Worm (Caenorhabditis elegans) whole organism, early embryonic: ENCODE results near the gene hal-2.

Experiments
- B0310.2 ChIP-seq: sonication (generic microtip); optimal IDR thresholded peaks from 2 replicates; lab custom pipeline; 2016; ENCODE audit warnings: mild to moderate bottlenecking, missing genetic modification characterization, missing compliant biosample characterization
- F13C5.2 ChIP-seq: sonication (generic microtip); optimal IDR thresholded peaks from 2 replicates; lab custom pipeline; 2017; ENCODE audit warnings: mild to moderate bottlenecking, missing genetic modification characterization, inconsistent platforms, missing compliant biosample characterization
- aly-1 ChIP-seq: sonication (generic microtip); optimal IDR thresholded peaks from 2 replicates; lab custom pipeline; 2016; ENCODE audit warnings: missing genetic modification characterization, missing compliant biosample characterization
- ama-1 ChIP-seq: fragments of 150-350 bp; optimal IDR thresholded peaks from 2 replicates; lab custom pipeline; 2014
- ceh-13 ChIP-seq: fragments of 200-800 bp; sonication (Bioruptor generic); optimal IDR thresholded peaks from 2 replicates; lab custom pipeline; 2018; ENCODE audit warnings: mild to moderate bottlenecking, missing genetic modification characterization, missing compliant biosample characterization
- flt-1 ChIP-seq: fragments of 200-800 bp; sonication (Bioruptor generic); IDR thresholded peaks from 2 replicates; pipeline ENCODE4 v1.3.6; 2022; ENCODE audit warnings: missing genetic modification characterization, missing compliant biosample characterization
- hmbx-1 ChIP-seq: sonication (generic microtip); optimal IDR thresholded peaks from 2 replicates; lab custom pipeline; 2016; ENCODE audit warnings: mild to moderate bottlenecking, missing genetic modification characterization, missing compliant biosample characterization
- hmg-4 ChIP-seq: fragments of 200-800 bp; sonication (Bioruptor generic); optimal IDR thresholded peaks from 2 replicates; lab custom pipeline; 2018; ENCODE audit warnings: mild to moderate bottlenecking, missing genetic modification characterization, missing compliant biosample characterization
- hnd-1 ChIP-seq: sonication (generic microtip); optimal IDR thresholded peaks from 2 replicates; lab custom pipeline; 2016; ENCODE audit warnings: missing genetic modification characterization, missing compliant biosample characterization
- pes-1 ChIP-seq: fragments of 200-800 bp; sonication (Bioruptor generic); IDR thresholded peaks from 2 replicates; pipeline ENCODE4 v1.3.6; 2022; ENCODE audit warnings: missing genetic modification reagents, missing genetic modification characterization, missing compliant biosample characterization
- scrt-1 ChIP-seq: fragments of 200-800 bp; sonication (Bioruptor generic); IDR thresholded peaks from 2 replicates; pipeline ENCODE4 v1.3.6; 2022; ENCODE audit warnings: missing genetic modification characterization, missing compliant biosample characterization
- tbx-11 ChIP-seq: fragments of 200-800 bp; sonication (Bioruptor generic); IDR thresholded peaks from 2 replicates; pipeline ENCODE4 v1.3.6; 2022; ENCODE audit warnings: missing genetic modification characterization, missing compliant biosample characterization
- tbx-37 ChIP-seq: fragments of 200-800 bp; sonication (Bioruptor generic); conservative IDR thresholded peaks from 2 replicates; pipeline ENCODE4 v1.3.6; 2022; ENCODE audit warnings: missing genetic modification reagents, missing genetic modification characterization, missing compliant biosample characterization
- tra-4 ChIP-seq: sonication (generic microtip); optimal IDR thresholded peaks from 2 replicates; lab custom pipeline; 2017; ENCODE audit warnings: missing genetic modification characterization, missing compliant biosample characterization

- TF ChIP-seq B0310.2 (tag; lab: Kevin White, UChicago), result no peak
- TF ChIP-seq hnd-1 (tag; lab: Kevin White, UChicago), result no peak
- TF ChIP-seq tbx-37 (GFP tag; lab: Robert Waterston, UW), result no peak
- no peak for TF ChIP-seq hmg-4 (GFP tag; lab: Kevin White, UChicago)
- TF ChIP-seq hmbx-1 (tag; lab: Kevin White, UChicago), result no peak
- no peak for TF ChIP-seq tra-4 (tag; lab: Kevin White, UChicago)
- no peak for TF ChIP-seq ama-1 (lab: Kevin White, UChicago)
- TF ChIP-seq pes-1, result no peak
- TF ChIP-seq aly-1 (tag; lab: Kevin White, UChicago), result no peak
- TF ChIP-seq scrt-1 (GFP tag; lab: Robert Waterston, UW), result no peak
- TF ChIP-seq tbx-11, result no peak
- TF ChIP-seq ceh-13 (GFP tag; lab: Kevin White, UChicago), result no peak
- no peak for TF ChIP-seq flt-1 (GFP tag; lab: Robert Waterston, UW)
- no peak for TF ChIP-seq F13C5.2
These were observed 10.6 kb downstream of the hal-2 start, which contains the start of gene T16G12.9 for ce11 chrIII:10078151-10078550.
